Worm (Caenorhabditis elegans): Measurements from ENCODE around the gene ttbk-6.

Gene ttbk-6

DNA sequence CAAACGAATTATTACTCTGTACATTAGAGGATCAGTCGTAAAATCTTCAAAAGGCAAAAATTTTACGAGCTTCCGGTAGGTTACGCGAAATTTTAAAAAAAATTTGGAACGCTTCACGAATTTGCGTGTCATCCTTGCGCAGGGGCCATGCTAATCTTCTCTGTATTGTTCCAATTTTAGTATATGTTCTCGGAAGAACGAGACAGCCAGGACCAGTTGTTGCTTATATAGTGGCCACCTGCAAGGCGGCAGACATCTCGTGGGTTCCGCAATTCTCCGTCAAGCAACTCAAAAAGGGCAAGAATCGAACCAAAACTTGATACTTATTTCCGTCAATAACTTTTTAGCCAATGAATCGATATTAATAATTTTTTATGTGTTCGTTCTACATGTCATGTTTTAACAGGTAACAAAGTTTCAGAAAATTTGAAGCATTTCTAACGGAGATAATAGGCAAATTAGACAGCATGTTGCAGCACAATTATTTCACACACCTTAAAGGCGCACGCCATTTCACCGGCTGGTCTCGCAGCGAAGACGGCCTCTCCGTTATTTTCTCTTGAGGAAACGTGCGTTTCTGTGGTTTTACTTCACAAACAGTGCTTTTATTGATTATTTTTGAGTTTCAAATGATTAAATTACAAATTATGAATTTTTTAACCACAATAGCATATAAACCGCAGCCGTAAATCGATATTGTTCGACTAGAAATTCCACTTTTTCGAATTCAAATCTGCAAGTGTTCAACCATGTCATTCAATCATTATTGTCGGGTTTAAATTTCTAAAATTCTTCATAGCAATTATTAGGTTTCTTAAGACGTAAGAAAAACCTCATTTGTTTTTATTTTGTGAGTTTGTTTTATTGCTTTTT is 6.4 kb downstream of the ttbk-6 start:
- TF ChIP-seq madf-3 (GFP tag; IDR thresholded peaks at IDR 0.05) (peak; percentile 76; the same call in 1 of the 2 replicates), xnd-1 (tag; optimal IDR thresholded peaks at IDR 0.05) (peak; percentile 63), hmg-20 (GFP tag; IDR thresholded peaks at IDR 0.05) (peak; percentile 49; the same call in 1 of the 2 replicates), F52B5.7 (tag; optimal IDR thresholded peaks at IDR 0.05) (peak; percentile 90), lsl-1 (GFP tag; optimal IDR thresholded peaks at IDR 0.05) (peak; percentile 61), madf-10 (tag; optimal IDR thresholded peaks at IDR 0.05) (peak; percentile 18), dox-1 (GFP tag; IDR thresholded peaks at IDR 0.05) (peak; percentile 88), B0035.1 (tag; optimal IDR thresholded peaks at IDR 0.05) (peak; percentile 80), tlf-1 (GFP tag; optimal IDR thresholded peaks at IDR 0.05) (peak; percentile 86), F57A8.1 (GFP tag; optimal IDR thresholded peaks at IDR 0.05) (no peak), ets-4 (GFP tag; optimal IDR thresholded peaks at IDR 0.05) (peak; percentile 36), efl-1 (GFP tag; optimal IDR thresholded peaks at IDR 0.05) (peak; percentile 25), zfh-2 (GFP tag; conservative IDR thresholded peaks at IDR 0.05) (no peak), sptf-2 (GFP tag; optimal IDR thresholded peaks at IDR 0.05) (peak; percentile 42), egrh-3 (GFP tag; IDR thresholded peaks at IDR 0.05) (0 out of 2 replicates have a peak, but pooled peaks have one; percentile 28), F33H1.4 (GFP tag; IDR thresholded peaks at IDR 0.05) (peak; percentile 90), Y53F4B.3 (GFP tag; IDR thresholded peaks at IDR 0.05) (peak; percentile 87), snpc-3.4 (tag; optimal IDR thresholded peaks at IDR 0.05) (peak; percentile 95), dpff-1 (tag; optimal IDR thresholded peaks at IDR 0.05) (no peak), aptf-2 (GFP tag; conservative IDR thresholded peaks at IDR 0.05) (0 out of 2 replicates have a peak, but pooled peaks have one; percentile 23), nfya-2 (GFP tag; IDR thresholded peaks at IDR 0.05) (0 out of 2 replicates have a peak, but pooled peaks have one; percentile 81), hlh-12 (tag; optimal IDR thresholded peaks at IDR 0.05) (peak; percentile 72), attf-5 (GFP tag; optimal IDR thresholded peaks at IDR 0.05) (peak; percentile 70), D2030.7 (GFP tag; IDR thresholded peaks at IDR 0.05) (peak; percentile 83), nhr-120 (GFP tag; IDR thresholded peaks at IDR 0.05) (no peak), lin-40 (tag; optimal IDR thresholded peaks at IDR 0.05) (peak; percentile 91), Y95B8A.8 (GFP tag; IDR thresholded peaks at IDR 0.05) (peak; percentile 90), ceh-40 (GFP tag; IDR thresholded peaks at IDR 0.05) (peak; percentile 87; the same call in 1 of the 2 replicates), ztf-25 (GFP tag; IDR thresholded peaks at IDR 0.05) (peak; percentile 95), nfya-1 (tag; optimal IDR thresholded peaks at IDR 0.05; ENCODE audit: borderline replicate concordance, insufficient read depth) (no peak), ztf-18 (tag; optimal IDR thresholded peaks at IDR 0.05) (peak; percentile 78), attf-6 (GFP tag; IDR thresholded peaks at IDR 0.05) (peak; percentile 70), hsf-1 (GFP tag; IDR thresholded peaks at IDR 0.05) (peak; percentile 81), snpc-1.3 (tag; optimal IDR thresholded peaks at IDR 0.05; ENCODE audit: insufficient read depth) (peak; percentile 70), F49E8.2 (tag; optimal IDR thresholded peaks at IDR 0.05; ENCODE audit: insufficient read depth) (peak; percentile 64), repo-1 (tag; optimal IDR thresholded peaks at IDR 0.05) (peak; percentile 95), snpc-4 (GFP tag; optimal IDR thresholded peaks at IDR 0.05) (peak; percentile 97), snpc-4 (tag; optimal IDR thresholded peaks at IDR 0.05) (peak; percentile 98 to 99 (median 98)), nhr-90 (tag; optimal IDR thresholded peaks at IDR 0.05) (peak; percentile 89), C17E4.6 (GFP tag; IDR thresholded peaks at IDR 0.05) (peak; percentile 81), mes-4 (tag; optimal IDR thresholded peaks at IDR 0.05) (peak; percentile 70), hlh-26 (GFP tag; conservative IDR thresholded peaks at IDR 0.05) (no peak), ceh-100 (GFP tag; IDR thresholded peaks at IDR 0.05) (peak; percentile 81), madf-6 (GFP tag; IDR thresholded peaks at IDR 0.05) (peak; percentile 87), ceh-27 (GFP tag; optimal IDR thresholded peaks at IDR 0.05) (peak; percentile 65), rcor-1 (GFP tag; IDR thresholded peaks at IDR 0.05) (peak; percentile 78)
